Fruit fly (Drosophila melanogaster): ENCODE results near the gene beg.

- TF ChIP-seq OdsH (GFP tag; optimal IDR thresholded peaks at IDR 0.05), result peak; percentile 28
- TF ChIP-seq psq (GFP tag; optimal IDR thresholded peaks at IDR 0.05), result peak; percentile 0
These were observed 25.6 kb upstream of the beg start for dm6 chr3L:17009715-17010491.
